Worm (Caenorhabditis elegans) whole organism, dauer: ENCODE results near the gene clec-73.

Experiments
- unc-62 ChIP-seq: sonication (generic microtip); optimal IDR thresholded peaks from 2 replicates; lab custom pipeline; 2017; ENCODE audit warnings: missing biosample characterization, missing genetic modification reagents, missing genetic modification characterization

The clec-73 gene

ce11 chrIV:3909114-3909513 is 46.9 kb downstream of the clec-73 start, which contains the start of gene F56D6.13:
F56D6.13 (plus strand) TSS chrIV:3909414.
- TF ChIP-seq unc-62 (GFP tag; lab: Kevin White, UChicago) = no peak

- no peak for TF ChIP-seq unc-62 (GFP tag; lab: Kevin White, UChicago)
Observed at ce11 chrIV:3907506-3908188, 48.3 kb downstream of the clec-73 start, which contains the start of the genes F56D6.22 and F56D6.12. F56D6.22 (minus strand) TSS chrIV:3907606. F56D6.12 (plus strand) TSS chrIV:3908138.

- no peak for TF ChIP-seq unc-62 (GFP tag; lab: Kevin White, UChicago)
Observed at ce11 chrIV:3906393-3906792, 49.6 kb downstream of the clec-73 start, which contains the start of gene F56D6.11. F56D6.11 (minus strand) TSS chrIV:3906493.

ce11 chrIV:3904620-3905019 is 51.4 kb downstream of the clec-73 start, which contains the start of gene F56D6.21:
F56D6.21 (plus strand) TSS chrIV:3904920.
- TF ChIP-seq unc-62 (GFP tag; lab: Kevin White, UChicago) = no peak
